Worm (Caenorhabditis elegans): Measurements from ENCODE around the gene srh-289.

DNA sequence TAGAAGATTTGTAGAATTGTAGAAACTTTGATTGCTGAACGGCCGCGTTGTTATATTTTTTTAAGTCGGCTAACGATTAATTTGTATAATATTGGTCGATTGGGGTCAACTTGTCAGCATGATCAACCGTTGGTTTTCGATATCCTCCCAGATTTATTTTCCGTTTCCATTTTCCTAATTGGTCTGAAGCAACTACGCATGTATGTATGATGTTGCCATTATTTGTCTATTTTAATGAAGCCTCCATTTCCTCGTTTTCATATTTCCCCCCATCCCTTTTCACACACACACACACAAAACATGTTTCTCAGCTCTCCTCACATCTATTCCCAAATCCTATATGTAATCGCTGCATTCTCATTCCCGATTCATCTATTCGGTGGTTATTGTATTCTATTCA lies 6.7 kb upstream of the srh-289 start, which contains the start of gene srh-287:
- no peak for TF ChIP-seq ztf-4 (tag; optimal IDR thresholded peaks at IDR 0.05)
- TF ChIP-seq ama-1 (optimal IDR thresholded peaks at IDR 0.05): no peak
- no peak for TF ChIP-seq unc-62 (GFP tag; optimal IDR thresholded peaks at IDR 0.05)
- TF ChIP-seq pha-4 (tag; optimal IDR thresholded peaks at IDR 0.05): no peak
- TF ChIP-seq nhr-12 (tag; optimal IDR thresholded peaks at IDR 0.05): no peak
- no peak for TF ChIP-seq pqm-1 (tag; optimal IDR thresholded peaks at IDR 0.05)
- no peak for TF ChIP-seq nhr-77 (tag; optimal IDR thresholded peaks at IDR 0.05)
- no peak for TF ChIP-seq daf-12 (tag; optimal IDR thresholded peaks at IDR 0.05)
- no peak for TF ChIP-seq nhr-237 (tag; optimal IDR thresholded peaks at IDR 0.05)

Data from whole organism, L3 larva.